Worm (Caenorhabditis elegans) whole organism, L3 larva: ENCODE data around the gene nspc-9.

ENCODE experiments used
- R02D3.7 ChIP-seq: fragments of 150-350 bp; optimal IDR thresholded peaks from 2 replicates; lab custom pipeline; 2014; ENCODE audit warnings: missing biosample characterization, missing genetic modification characterization
- ZK546.5 ChIP-seq: sonication (generic microtip); optimal IDR thresholded peaks from 2 replicates; lab custom pipeline; 2017; ENCODE audit warnings: missing biosample characterization, missing genetic modification characterization
- aly-2 ChIP-seq: fragments of 150-350 bp; optimal IDR thresholded peaks from 2 replicates; lab custom pipeline; 2014; ENCODE audit warnings: missing biosample characterization, missing genetic modification characterization
- ama-1 ChIP-seq: fragments of 150-350 bp; optimal IDR thresholded peaks from 2 replicates; lab custom pipeline; 2018
- ceh-16 ChIP-seq: sonication (generic microtip); optimal IDR thresholded peaks from 2 replicates; lab custom pipeline; 2017; ENCODE audit warnings: missing biosample characterization, missing genetic modification characterization
- ceh-28 ChIP-seq: fragments of 150-350 bp; optimal IDR thresholded peaks from 2 replicates; lab custom pipeline; 2014; ENCODE audit warnings: missing biosample characterization, missing genetic modification reagents, missing genetic modification characterization
- ceh-82 ChIP-seq: fragments of 150-350 bp; optimal IDR thresholded peaks from 2 replicates; lab custom pipeline; 2014; ENCODE audit warnings: missing biosample characterization, missing genetic modification characterization
- ceh-9 ChIP-seq: sonication (generic microtip); optimal IDR thresholded peaks from 2 replicates; lab custom pipeline; 2018; ENCODE audit warnings: missing biosample characterization, missing genetic modification characterization
- daf-12 ChIP-seq: fragments of 150-350 bp; optimal IDR thresholded peaks from 2 replicates; lab custom pipeline; 2014; ENCODE audit warnings: missing biosample characterization, missing genetic modification reagents, missing genetic modification characterization
- egl-27 ChIP-seq: sonication (generic microtip); optimal IDR thresholded peaks from 4 replicates; lab custom pipeline; 2017; ENCODE audit warnings: missing biosample characterization, missing genetic modification reagents, missing genetic modification characterization
- egl-5 ChIP-seq: fragments of 150-350 bp; optimal IDR thresholded peaks from 2 replicates; lab custom pipeline; 2017; ENCODE audit warnings: missing biosample characterization, missing genetic modification reagents, missing genetic modification characterization, inconsistent platforms
- elt-1 ChIP-seq: fragments of 150-350 bp; optimal IDR thresholded peaks from 2 replicates; lab custom pipeline; 2014; ENCODE audit warnings: missing biosample characterization, missing genetic modification characterization
- elt-2 ChIP-seq: sonication (generic microtip); optimal IDR thresholded peaks from 2 replicates; lab custom pipeline; 2016; ENCODE audit warnings: missing genetic modification reagents, mild to moderate bottlenecking, missing genetic modification characterization, missing compliant biosample characterization
- elt-3 ChIP-seq, 3 experiments: fragments of 150-350 bp in 1 of 3; sonication (generic microtip) in 2 of 3; optimal IDR thresholded peaks; 2 replicates in 2 of 3; 4 replicates in 1 of 3; lab custom pipeline; 2014 to 2017; ENCODE audit warnings: missing biosample characterization in 3 of 3, missing genetic modification characterization in 3 of 3
- eor-1 ChIP-seq, 2 experiments: fragments of 150-350 bp; optimal IDR thresholded peaks; 2 replicates each; lab custom pipeline; 2014 to 2018; ENCODE audit warnings: missing biosample characterization in 2 of 2, missing genetic modification characterization in 2 of 2
- fkh-10 ChIP-seq: sonication (generic microtip); optimal IDR thresholded peaks from 2 replicates; lab custom pipeline; 2017; ENCODE audit warnings: missing biosample characterization, missing genetic modification reagents, missing genetic modification characterization
- fkh-2 ChIP-seq: fragments of 150-350 bp; optimal IDR thresholded peaks from 2 replicates; lab custom pipeline; 2014; ENCODE audit warnings: missing biosample characterization, missing genetic modification reagents, missing genetic modification characterization
- fos-1 ChIP-seq: fragments of 150-350 bp; optimal IDR thresholded peaks from 2 replicates; lab custom pipeline; 2014; ENCODE audit warnings: missing biosample characterization, missing genetic modification characterization
- hmg-11 ChIP-seq: sonication (generic microtip); optimal IDR thresholded peaks from 2 replicates; lab custom pipeline; 2016; ENCODE audit warnings: missing genetic modification characterization, missing compliant biosample characterization
- jun-1 ChIP-seq: fragments of 150-350 bp; optimal IDR thresholded peaks from 2 replicates; lab custom pipeline; 2014; ENCODE audit warnings: missing biosample characterization, missing genetic modification reagents, missing genetic modification characterization
- lin-15B ChIP-seq: fragments of 150-350 bp; optimal IDR thresholded peaks from 2 replicates; lab custom pipeline; 2014; ENCODE audit warnings: missing biosample characterization, missing genetic modification characterization
- lin-39 ChIP-seq: fragments of 150-350 bp; optimal IDR thresholded peaks from 2 replicates; lab custom pipeline; 2018; ENCODE audit warnings: missing biosample characterization, missing genetic modification reagents, missing genetic modification characterization
- lsy-12 ChIP-seq: sonication (generic microtip); optimal IDR thresholded peaks from 2 replicates; lab custom pipeline; 2016; ENCODE audit warnings: mild to moderate bottlenecking, missing genetic modification characterization, missing compliant biosample characterization
- mdl-1 ChIP-seq: fragments of 150-350 bp; optimal IDR thresholded peaks from 2 replicates; lab custom pipeline; 2014; ENCODE audit warnings: missing biosample characterization, missing genetic modification characterization
- mml-1 ChIP-seq: fragments of 150-350 bp; sonication (generic microtip); optimal IDR thresholded peaks from 3 replicates; lab custom pipeline; 2014; ENCODE audit warnings: missing biosample characterization, missing genetic modification characterization
- nfya-1 ChIP-seq: sonication (generic microtip); optimal IDR thresholded peaks from 2 replicates; lab custom pipeline; 2017; ENCODE audit warnings: missing genetic modification characterization, mild to moderate bottlenecking, missing compliant biosample characterization, antibody characterized with exemption, moderate library complexity; ENCODE audit not compliant: insufficient read depth
- nhr-11 ChIP-seq: fragments of 150-350 bp; optimal IDR thresholded peaks from 2 replicates; lab custom pipeline; 2014; ENCODE audit warnings: missing biosample characterization, missing genetic modification characterization
- nhr-12 ChIP-seq: fragments of 150-350 bp; optimal IDR thresholded peaks from 2 replicates; lab custom pipeline; 2014; ENCODE audit warnings: missing biosample characterization, missing genetic modification characterization
- nhr-23 ChIP-seq: fragments of 150-350 bp; optimal IDR thresholded peaks from 2 replicates; lab custom pipeline; 2014; ENCODE audit warnings: missing biosample characterization, missing genetic modification reagents, missing genetic modification characterization
- nhr-237 ChIP-seq: fragments of 150-350 bp; optimal IDR thresholded peaks from 2 replicates; lab custom pipeline; 2014; ENCODE audit warnings: missing biosample characterization, missing genetic modification characterization
- nhr-25 ChIP-seq: sonication (generic microtip); optimal IDR thresholded peaks from 2 replicates; lab custom pipeline; 2017; ENCODE audit warnings: missing biosample characterization, missing genetic modification characterization
- nhr-28 ChIP-seq: fragments of 150-350 bp; optimal IDR thresholded peaks from 2 replicates; lab custom pipeline; 2014; ENCODE audit warnings: missing biosample characterization, missing genetic modification characterization
- nhr-43 ChIP-seq: sonication (generic microtip); optimal IDR thresholded peaks from 2 replicates; lab custom pipeline; 2016; ENCODE audit warnings: mild to moderate bottlenecking, missing genetic modification characterization, missing compliant biosample characterization; ENCODE audit not compliant: poor library complexity, severe bottlenecking
- nhr-67 ChIP-seq: fragments of 150-350 bp; optimal IDR thresholded peaks from 2 replicates; lab custom pipeline; 2014; ENCODE audit warnings: missing biosample characterization, missing genetic modification characterization
- nhr-76 ChIP-seq: fragments of 150-350 bp; sonication (generic microtip); optimal IDR thresholded peaks from 5 replicates; lab custom pipeline; 2014; ENCODE audit warnings: missing biosample characterization, missing genetic modification characterization
- nhr-77 ChIP-seq: fragments of 150-350 bp; optimal IDR thresholded peaks from 2 replicates; lab custom pipeline; 2014; ENCODE audit warnings: missing biosample characterization, missing genetic modification characterization
- pha-4 ChIP-seq: fragments of 150-350 bp; optimal IDR thresholded peaks from 2 replicates; lab custom pipeline; 2014; ENCODE audit warnings: missing biosample characterization, missing genetic modification reagents, missing genetic modification characterization
- pqm-1 ChIP-seq: fragments of 150-350 bp; optimal IDR thresholded peaks from 2 replicates; lab custom pipeline; 2017; ENCODE audit warnings: missing biosample characterization, missing genetic modification characterization, inconsistent platforms
- sea-2 ChIP-seq: fragments of 150-350 bp; sonication (generic microtip); optimal IDR thresholded peaks from 4 replicates; lab custom pipeline; 2014; ENCODE audit warnings: missing biosample characterization, missing genetic modification reagents, missing genetic modification characterization
- skn-1 ChIP-seq: fragments of 150-350 bp; optimal IDR thresholded peaks from 2 replicates; lab custom pipeline; 2014; ENCODE audit warnings: missing biosample characterization, missing genetic modification characterization
- snpc-4 ChIP-seq: fragments of 150-350 bp; optimal IDR thresholded peaks from 2 replicates; lab custom pipeline; 2014; ENCODE audit warnings: missing biosample characterization, missing genetic modification characterization
- tbx-2 ChIP-seq: sonication (generic microtip); optimal IDR thresholded peaks from 2 replicates; lab custom pipeline; 2016; ENCODE audit warnings: mild to moderate bottlenecking, missing genetic modification characterization, missing compliant biosample characterization
- unc-39 ChIP-seq: sonication (generic microtip); optimal IDR thresholded peaks from 4 replicates; lab custom pipeline; 2017; ENCODE audit warnings: missing biosample characterization, missing genetic modification characterization
- unc-62 ChIP-seq: fragments of 150-350 bp; sonication (generic microtip); optimal IDR thresholded peaks from 4 replicates; lab custom pipeline; 2014; ENCODE audit warnings: missing biosample characterization, missing genetic modification reagents, missing genetic modification characterization
- zag-1 ChIP-seq: fragments of 150-350 bp; optimal IDR thresholded peaks from 2 replicates; lab custom pipeline; 2014; ENCODE audit warnings: missing biosample characterization, missing genetic modification characterization
- ztf-11 ChIP-seq: fragments of 150-350 bp; optimal IDR thresholded peaks from 2 replicates; lab custom pipeline; 2014; ENCODE audit warnings: missing biosample characterization, missing genetic modification characterization
- ztf-4 ChIP-seq: fragments of 150-350 bp; optimal IDR thresholded peaks from 2 replicates; lab custom pipeline; 2014; ENCODE audit warnings: missing biosample characterization, missing genetic modification characterization

Gene nspc-9

ce11 chrX:12365388-12365787 lies 22.2 kb upstream of the nspc-9 start, which contains the start of gene F19H6.4:
TSS of gene F19H6.4 (plus strand) at chrX:12365688.
- TF ChIP-seq pha-4 (tag; lab: Kevin White, UChicago) (no peak), elt-1 (no peak), nhr-43 (tag; lab: Kevin White, UChicago) (no peak)
- TF ChIP-seq, all 47 proteins: peak for 0

ce11 chrX:12364804-12365203 lies 21.6 kb upstream of the nspc-9 start, which contains the start of gene F19H6.5:
TSS of gene F19H6.5 (minus strand) at chrX:12364904.
- TF ChIP-seq unc-39 (tag; lab: Kevin White, UChicago) (no peak), mdl-1 (tag; lab: Kevin White, UChicago) (no peak), aly-2 (tag; lab: Kevin White, UChicago) (no peak), ztf-4 (tag; lab: Kevin White, UChicago) (no peak), unc-62 (GFP tag; lab: Kevin White, UChicago) (no peak)
- TF ChIP-seq, all 47 proteins: peak for 0

- TF ChIP-seq nhr-43 (tag; lab: Kevin White, UChicago) (peak; percentile 99), lsy-12 (tag; lab: Kevin White, UChicago) (peak; percentile 95), ama-1 (lab: Kevin White, UChicago) (no peak), jun-1 (tag; lab: Kevin White, UChicago) (peak; percentile 100), nhr-67 (tag; lab: Kevin White, UChicago) (peak; percentile 58), nhr-237 (peak; percentile 43), snpc-4 (peak; percentile 94), fkh-2 (tag; lab: Kevin White, UChicago) (peak; percentile 56), lin-39 (tag; lab: Kevin White, UChicago) (peak; percentile 82), mdl-1 (tag; lab: Kevin White, UChicago) (peak; percentile 86), nhr-77 (peak; percentile 98), pqm-1 (tag; lab: Kevin White, UChicago) (peak; percentile 93), nfya-1 (tag; lab: Kevin White, UChicago) (peak; percentile 91), mml-1 (tag; lab: Kevin White, UChicago) (no peak), elt-1 (peak; percentile 75), nhr-23 (tag; lab: Kevin White, UChicago) (peak; percentile 99), tbx-2 (tag; lab: Kevin White, UChicago) (peak; percentile 98), nhr-25 (tag; lab: Kevin White, UChicago) (peak; percentile 87), fkh-10 (GFP tag; lab: Kevin White, UChicago) (peak; percentile 99), elt-3 (tag; optimal IDR thresholded peaks at IDR 0.05; lab: Kevin White, UChicago) (peak; percentile 72 to 98 (median 87)), unc-39 (tag; lab: Kevin White, UChicago) (no peak), nhr-28 (peak; percentile 96), fos-1 (tag; lab: Kevin White, UChicago) (peak; percentile 91), eor-1 (tag; optimal IDR thresholded peaks at IDR 0.05; lab: Kevin White, UChicago) (peak in 1 of 2 experiments; percentile 80), ceh-9 (tag; lab: Kevin White, UChicago) (no peak), aly-2 (tag; lab: Kevin White, UChicago) (peak; percentile 98), lin-15B (tag; lab: Kevin White, UChicago) (peak; percentile 12), nhr-12 (peak; percentile 25), hmg-11 (tag; lab: Kevin White, UChicago) (peak; percentile 77), ztf-4 (tag; lab: Kevin White, UChicago) (peak; percentile 93), zag-1 (peak; percentile 88), nhr-76 (peak; percentile 86), egl-5 (tag; lab: Kevin White, UChicago) (peak; percentile 98), ztf-11 (peak; percentile 53), unc-62 (GFP tag; lab: Kevin White, UChicago) (peak; percentile 89), ZK546.5 (tag; lab: Kevin White, UChicago) (peak; percentile 72), ceh-16 (tag; lab: Kevin White, UChicago) (peak; percentile 66), R02D3.7 (tag; lab: Kevin White, UChicago) (peak; percentile 91), ceh-28 (tag; lab: Kevin White, UChicago) (peak; percentile 100), nhr-11 (peak; percentile 98), ceh-82 (tag; lab: Kevin White, UChicago) (peak; percentile 96), pha-4 (tag; lab: Kevin White, UChicago) (peak; percentile 99), sea-2 (GFP tag; lab: Kevin White, UChicago) (peak; percentile 11), daf-12 (tag; lab: Kevin White, UChicago) (peak; percentile 93), elt-2 (tag; lab: Kevin White, UChicago) (peak; percentile 84), egl-27 (peak; percentile 87), skn-1 (peak; percentile 99)
These were observed 19.8 kb upstream of the nspc-9 start for ce11 chrX:12362951-12363486.
